Fruit fly (Drosophila melanogaster) whole organism, embryonic: ENCODE results near the gene Parg.
A peak's percentile ranks its signal among the peaks of the same experiment; 100 is the strongest.

Source experiments
- Blimp-1 ChIP-seq: fragments of 200-800 bp; sonication (Bioruptor generic); optimal IDR thresholded peaks from 3 replicates; lab custom pipeline; 2018; ENCODE audit warnings: missing biosample characterization, missing genetic modification characterization, mild to moderate bottlenecking, moderate library complexity, missing genetic modification reagents
- CG10565 ChIP-seq: fragments of 200-800 bp; sonication (Bioruptor generic); optimal IDR thresholded peaks from 3 replicates; lab custom pipeline; 2016; ENCODE audit warnings: missing biosample characterization, mild to moderate bottlenecking, missing genetic modification characterization
- CG12071 ChIP-seq: fragments of 200-800 bp; sonication (Bioruptor generic); optimal IDR thresholded peaks from 3 replicates; lab custom pipeline; 2018; ENCODE audit warnings: missing biosample characterization, mild to moderate bottlenecking, missing genetic modification characterization
- CG12155 ChIP-seq: fragments of 200-800 bp; sonication (Bioruptor generic); optimal IDR thresholded peaks from 3 replicates; lab custom pipeline; 2016; ENCODE audit warnings: missing biosample characterization, missing genetic modification characterization
- CG13894 ChIP-seq: fragments of 200-800 bp; sonication (Bioruptor generic); optimal IDR thresholded peaks from 3 replicates; lab custom pipeline; 2018; ENCODE audit warnings: missing biosample characterization, mild to moderate bottlenecking, missing genetic modification characterization, moderate library complexity
- CG15601 ChIP-seq: fragments of 200-800 bp; sonication (Bioruptor generic); optimal IDR thresholded peaks from 3 replicates; lab custom pipeline; 2019; ENCODE audit warnings: missing biosample characterization, mild to moderate bottlenecking, missing genetic modification characterization, moderate library complexity
- CG1603 ChIP-seq: fragments of 200-800 bp; sonication (Bioruptor generic); optimal IDR thresholded peaks from 2 replicates; lab custom pipeline; 2019; ENCODE audit warnings: missing biosample characterization, mild to moderate bottlenecking, missing genetic modification characterization, moderate library complexity
- CG17829 ChIP-seq: fragments of 200-800 bp; optimal IDR thresholded peaks from 2 replicates; lab custom pipeline; 2019; ENCODE audit warnings: missing biosample characterization, mild to moderate bottlenecking, missing genetic modification characterization, moderate library complexity
- CG18262 ChIP-seq: fragments of 200-800 bp; optimal IDR thresholded peaks from 3 replicates; lab custom pipeline; 2019; ENCODE audit warnings: missing biosample characterization, mild to moderate bottlenecking, missing genetic modification characterization, moderate library complexity
- CG18599 ChIP-seq: fragments of 200-800 bp; sonication (Bioruptor generic); optimal IDR thresholded peaks from 3 replicates; lab custom pipeline; 2017; ENCODE audit warnings: missing biosample characterization, missing genetic modification characterization, mild to moderate bottlenecking, moderate library complexity, missing genetic modification reagents
- CG2120 ChIP-seq: fragments of 200-800 bp; sonication (Bioruptor generic); optimal IDR thresholded peaks from 3 replicates; lab custom pipeline; 2016; ENCODE audit warnings: missing biosample characterization, missing genetic modification characterization
- CG2678 ChIP-seq: fragments of 200-800 bp; sonication (Bioruptor generic); optimal IDR thresholded peaks from 3 replicates; lab custom pipeline; 2019; ENCODE audit warnings: missing biosample characterization, mild to moderate bottlenecking, missing genetic modification characterization, moderate library complexity
- CG32767 ChIP-seq: fragments of 200-800 bp; sonication (Bioruptor generic); IDR thresholded peaks from 2 replicates; pipeline ENCODE4 v1.3.6; 2022; ENCODE audit warnings: missing biosample characterization, missing genetic modification characterization
- CG34422 ChIP-seq: fragments of 200-800 bp; sonication (Bioruptor generic); IDR thresholded peaks from 3 replicates; pipeline ENCODE4 v1.3.6; 2022; ENCODE audit warnings: missing biosample characterization, missing genetic modification characterization
- CG4360 ChIP-seq: fragments of 200-800 bp; sonication (Bioruptor generic); IDR thresholded peaks from 2 replicates; pipeline ENCODE4 v1.3.6; 2022; ENCODE audit warnings: missing biosample characterization, missing genetic modification characterization
- CG4820 ChIP-seq: fragments of 200-800 bp; sonication (Bioruptor generic); optimal IDR thresholded peaks from 3 replicates; lab custom pipeline; 2016; ENCODE audit warnings: missing biosample characterization, missing genetic modification characterization
- Deaf1 ChIP-seq: fragments of 200-800 bp; optimal IDR thresholded peaks from 3 replicates; lab custom pipeline; 2019; ENCODE audit warnings: missing biosample characterization, mild to moderate bottlenecking, missing genetic modification characterization, moderate library complexity
- E2f2 ChIP-seq: fragments of 200-800 bp; sonication (Bioruptor generic); IDR thresholded peaks from 2 replicates; pipeline ENCODE4 v1.3.6; 2022; ENCODE audit warnings: missing biosample characterization, missing genetic modification characterization
- Ets65A ChIP-seq: fragments of 200-800 bp; sonication (Bioruptor generic); peaks from one replicate; lab custom pipeline; 2016; ENCODE audit warnings: missing biosample characterization, missing genetic modification characterization
- HHEX ChIP-seq: fragments of 200-800 bp; sonication (Bioruptor generic); optimal IDR thresholded peaks from 3 replicates; lab custom pipeline; 2017; ENCODE audit warnings: missing biosample characterization, mild to moderate bottlenecking, missing genetic modification characterization, missing genetic modification reagents
- HLH3B ChIP-seq: fragments of 200-800 bp; sonication (Bioruptor generic); IDR thresholded peaks from 2 replicates; pipeline ENCODE4 v1.3.6; 2022; ENCODE audit warnings: missing biosample characterization, missing genetic modification characterization
- Max ChIP-seq: fragments of 200-800 bp; sonication (Bioruptor generic); optimal IDR thresholded peaks from 2 replicates; lab custom pipeline; 2016; ENCODE audit warnings: missing biosample characterization, mild to moderate bottlenecking, missing genetic modification characterization
- Meics ChIP-seq: fragments of 200-800 bp; sonication (Bioruptor generic); optimal IDR thresholded peaks from 2 replicates; lab custom pipeline; 2017; ENCODE audit warnings: missing biosample characterization, mild to moderate bottlenecking, missing genetic modification characterization
- NC2α ChIP-seq: fragments of 200-800 bp; sonication (Bioruptor generic); optimal IDR thresholded peaks from 2 replicates; lab custom pipeline; 2016; ENCODE audit warnings: missing biosample characterization, missing genetic modification characterization
- Nf-YA ChIP-seq: fragments of 200-800 bp; sonication (Bioruptor generic); IDR thresholded peaks from 2 replicates; pipeline ENCODE4 v1.3.6; 2022; ENCODE audit warnings: missing biosample characterization, missing genetic modification characterization
- Optix ChIP-seq: fragments of 200-800 bp; sonication (Bioruptor generic); IDR thresholded peaks from 3 replicates; pipeline ENCODE4 v1.3.6; 2022; ENCODE audit warnings: missing biosample characterization, missing genetic modification characterization
- Ptx1 ChIP-seq: fragments of 200-800 bp; sonication (Bioruptor generic); IDR thresholded peaks from 2 replicates; pipeline ENCODE4 v1.3.6; 2022; ENCODE audit warnings: missing biosample characterization, missing genetic modification characterization
- Ravus ChIP-seq: fragments of 200-800 bp; sonication (Bioruptor generic); IDR thresholded peaks from 2 replicates; pipeline ENCODE4 v1.3.6; 2022; ENCODE audit warnings: missing biosample characterization, missing genetic modification characterization
- Rfx ChIP-seq: fragments of 200-800 bp; sonication (Bioruptor generic); IDR thresholded peaks from 2 replicates; pipeline ENCODE4 v1.3.6; 2022; ENCODE audit warnings: missing biosample characterization, missing genetic modification characterization
- Xbp1 ChIP-seq: fragments of 200-800 bp; sonication (Bioruptor generic); optimal IDR thresholded peaks from 3 replicates; lab custom pipeline; 2016; ENCODE audit warnings: missing biosample characterization, mild to moderate bottlenecking, missing genetic modification characterization
- Xrp1 ChIP-seq: fragments of 200-800 bp; sonication (Bioruptor generic); IDR thresholded peaks from 2 replicates; pipeline ENCODE4 v1.3.6; 2022; ENCODE audit warnings: missing biosample characterization, missing genetic modification characterization
- bab2 ChIP-seq: fragments of 200-800 bp; sonication (Bioruptor generic); optimal IDR thresholded peaks from 2 replicates; lab custom pipeline; 2016; ENCODE audit warnings: missing biosample characterization, missing genetic modification characterization
- crc ChIP-seq: fragments of 200-800 bp; sonication (Bioruptor generic); optimal IDR thresholded peaks from 2 replicates; lab custom pipeline; 2016; ENCODE audit warnings: missing biosample characterization, missing genetic modification characterization
- danr ChIP-seq: fragments of 200-800 bp; sonication (Bioruptor generic); IDR thresholded peaks from 2 replicates; pipeline ENCODE4 v1.3.6; 2022; ENCODE audit warnings: missing biosample characterization, missing genetic modification characterization
- dmrt11E ChIP-seq: fragments of 200-800 bp; sonication (Bioruptor generic); optimal IDR thresholded peaks from 3 replicates; lab custom pipeline; 2018; ENCODE audit warnings: missing biosample characterization, mild to moderate bottlenecking, missing genetic modification characterization, moderate library complexity
- dysf ChIP-seq: fragments of 200-800 bp; sonication (Bioruptor generic); IDR thresholded peaks from 3 replicates; pipeline ENCODE4 v1.3.6; 2022; ENCODE audit warnings: missing biosample characterization, missing genetic modification characterization
- gcm ChIP-seq: fragments of 200-800 bp; sonication (Bioruptor generic); optimal IDR thresholded peaks from 2 replicates; lab custom pipeline; 2019; ENCODE audit warnings: missing biosample characterization, mild to moderate bottlenecking, missing genetic modification characterization, moderate library complexity
- hbn ChIP-seq: fragments of 200-800 bp; sonication (Bioruptor generic); IDR thresholded peaks from 2 replicates; pipeline ENCODE4 v1.3.6; 2022; ENCODE audit warnings: missing biosample characterization, missing genetic modification characterization; ENCODE audit not compliant: partially characterized antibody
- lilli ChIP-seq: fragments of 200-800 bp; sonication (Bioruptor generic); optimal IDR thresholded peaks from 3 replicates; lab custom pipeline; 2016; ENCODE audit warnings: missing biosample characterization, missing genetic modification characterization
- lmd ChIP-seq: fragments of 200-800 bp; sonication (Bioruptor generic); IDR thresholded peaks from 2 replicates; pipeline ENCODE4 v1.3.6; 2022; ENCODE audit warnings: missing biosample characterization, missing genetic modification characterization
- mam ChIP-seq: fragments of 200-800 bp; sonication (Bioruptor generic); optimal IDR thresholded peaks from 3 replicates; lab custom pipeline; 2016; ENCODE audit warnings: missing biosample characterization, missing genetic modification characterization
- phol ChIP-seq: fragments of 200-800 bp; sonication (Bioruptor generic); optimal IDR thresholded peaks from 3 replicates; lab custom pipeline; 2018; ENCODE audit warnings: missing biosample characterization, mild to moderate bottlenecking, missing genetic modification characterization, moderate library complexity
- prd ChIP-seq, 3 experiments: fragments of >200 bp in 2 of 3; fragments of 200-800 bp in 1 of 3; sonication (Bioruptor generic) in 1 of 3; optimal IDR thresholded peaks in 2 of 3; IDR thresholded peaks in 1 of 3; 2 replicates in 2 of 3; 3 replicates in 1 of 3; pipeline versions ENCODE4 v1.3.6 to Lab custom; 2017 to 2022; ENCODE audit warnings: missing biosample characterization in 1 of 3, missing genetic modification characterization in 1 of 3
- rib ChIP-seq: fragments of 200-800 bp; sonication (Bioruptor generic); IDR thresholded peaks from 2 replicates; pipeline ENCODE4 v1.3.6; 2022; ENCODE audit warnings: missing biosample characterization, missing genetic modification characterization
- row ChIP-seq: fragments of 200-800 bp; sonication (Bioruptor generic); IDR thresholded peaks from 3 replicates; pipeline ENCODE4 v1.3.6; 2022; ENCODE audit warnings: missing biosample characterization, missing genetic modification characterization
- so ChIP-seq: fragments of 200-800 bp; sonication (Bioruptor generic); IDR thresholded peaks from 3 replicates; pipeline ENCODE4 v1.3.6; 2022; ENCODE audit warnings: missing biosample characterization, missing genetic modification characterization
- sqz ChIP-seq: fragments of 200-800 bp; sonication (Bioruptor generic); optimal IDR thresholded peaks from 3 replicates; lab custom pipeline; 2018; ENCODE audit warnings: missing biosample characterization, mild to moderate bottlenecking, missing genetic modification characterization
- stc ChIP-seq: fragments of 200-800 bp; sonication (Bioruptor generic); IDR thresholded peaks from 2 replicates; pipeline ENCODE4 v1.3.6; 2022; ENCODE audit warnings: missing biosample characterization, missing genetic modification characterization
- tio ChIP-seq: fragments of 200-800 bp; sonication (Bioruptor generic); optimal IDR thresholded peaks from 2 replicates; lab custom pipeline; 2017; ENCODE audit warnings: missing biosample characterization, missing genetic modification characterization, inconsistent platforms
- trh ChIP-seq: fragments of 200-800 bp; sonication (Bioruptor generic); optimal IDR thresholded peaks from 2 replicates; lab custom pipeline; 2016; ENCODE audit warnings: missing biosample characterization, missing genetic modification characterization
- vfl ChIP-seq: fragments of 200-800 bp; sonication (Bioruptor generic); optimal IDR thresholded peaks from 2 replicates; lab custom pipeline; 2016; ENCODE audit warnings: missing biosample characterization, missing genetic modification characterization

Gene Parg

dm6 chrX:3667199-3667671, 4.1 kb downstream of the Parg start, which contains the start of gene Ilp7 (continued):
- no peak for TF ChIP-seq hbn (GFP tag; lab: Robert Waterston, UW)
- no peak for TF ChIP-seq mam
- TF ChIP-seq tio (GFP tag; lab: Kevin White, UChicago): no peak
- TF ChIP-seq prd (optimal IDR thresholded peaks at IDR 0.05; lab: Kevin White, UChicago): no peak
- peak; percentile 44; the same call in 2 of the 3 replicates for TF ChIP-seq prd (GFP tag; IDR thresholded peaks at IDR 0.05; lab: Robert Waterston, UW)
- no peak for TF ChIP-seq gcm (GFP tag; lab: Kevin White, UChicago)
- TF ChIP-seq dysf (GFP tag; lab: Robert Waterston, UW): peak; percentile 18; the same call in 1 of the 3 replicates
- no peak for TF ChIP-seq bab2 (GFP tag; lab: Kevin White, UChicago)
- TF ChIP-seq vfl (GFP tag; lab: Kevin White, UChicago): no peak
- TF ChIP-seq CG32767: 0 out of 2 replicates have a peak, but pooled peaks have one; percentile 15
- no peak for TF ChIP-seq E2f2 (GFP tag; lab: Robert Waterston, UW)
- peak; percentile 44 for TF ChIP-seq Ets65A (GFP tag; lab: Kevin White, UChicago)
- no peak for TF ChIP-seq Deaf1
- TF ChIP-seq Xbp1: peak; percentile 4
- TF ChIP-seq CG17829 (tag; lab: Kevin White, UChicago): no peak
- TF ChIP-seq CG2678 (tag; lab: Kevin White, UChicago): no peak
- TF ChIP-seq CG12071 (GFP tag; lab: Kevin White, UChicago): no peak
- TF ChIP-seq row (GFP tag; lab: Robert Waterston, UW): peak; percentile 39; the same call in 1 of the 3 replicates
- no peak for TF ChIP-seq sqz (GFP tag; lab: Kevin White, UChicago)
- peak; percentile 19; the same call in 1 of the 2 replicates for TF ChIP-seq CG4360
- TF ChIP-seq CG4820 (GFP tag; lab: Kevin White, UChicago): peak; percentile 17
- no peak for TF ChIP-seq CG15601 (tag; lab: Kevin White, UChicago)
- TF ChIP-seq Max (GFP tag; lab: Kevin White, UChicago): no peak
- no peak for TF ChIP-seq Optix (GFP tag; lab: Robert Waterston, UW)
- no peak for TF ChIP-seq trh (GFP tag; lab: Kevin White, UChicago)
- TF ChIP-seq Xrp1 (GFP tag; lab: Robert Waterston, UW): no peak
- no peak for TF ChIP-seq rib (GFP tag; lab: Robert Waterston, UW)
- no peak for TF ChIP-seq NC2α (GFP tag; lab: Kevin White, UChicago)
- no peak for TF ChIP-seq dmrt11E
- TF ChIP-seq Ravus (GFP tag; lab: Robert Waterston, UW): no peak
- 0 out of 2 replicates have a peak, but pooled peaks have one; percentile 13 for TF ChIP-seq stc
- peak; percentile 17 for TF ChIP-seq phol (tag; lab: Kevin White, UChicago)
- 0 out of 3 replicates have a peak, but pooled peaks have one; percentile 53 for TF ChIP-seq so (GFP tag; lab: Robert Waterston, UW)
- TF ChIP-seq crc: no peak
- TF ChIP-seq lilli (GFP tag; lab: Kevin White, UChicago): no peak
- no peak for TF ChIP-seq CG18599 (GFP tag; lab: Kevin White, UChicago)
- 0 out of 2 replicates have a peak, but pooled peaks have one; percentile 24 for TF ChIP-seq HLH3B (GFP tag; lab: Robert Waterston, UW)
- TF ChIP-seq Meics (GFP tag; lab: Kevin White, UChicago): peak; percentile 11
- TF ChIP-seq Blimp-1: peak; percentile 36
- no peak for TF ChIP-seq CG13894 (tag; lab: Kevin White, UChicago)
- no peak for TF ChIP-seq CG18262 (tag; lab: Kevin White, UChicago)
- TF ChIP-seq danr (GFP tag; lab: Robert Waterston, UW): no peak
- peak; percentile 1 for TF ChIP-seq CG2120 (GFP tag; lab: Kevin White, UChicago)
- peak; percentile 50; the same call in 1 of the 3 replicates for TF ChIP-seq CG34422
- peak; percentile 27; the same call in 1 of the 2 replicates for TF ChIP-seq lmd
- TF ChIP-seq Rfx (GFP tag; lab: Robert Waterston, UW): no peak
- TF ChIP-seq CG1603 (tag; lab: Kevin White, UChicago): no peak
- no peak for TF ChIP-seq HHEX (GFP tag; lab: Kevin White, UChicago)
- TF ChIP-seq Nf-YA (GFP tag; lab: Robert Waterston, UW): 0 out of 2 replicates have a peak, but pooled peaks have one; percentile 20
- no peak for TF ChIP-seq CG10565 (GFP tag; lab: Kevin White, UChicago)
- no peak for TF ChIP-seq CG12155 (GFP tag; lab: Kevin White, UChicago)
- peak; percentile 42 for TF ChIP-seq Ptx1 (GFP tag; lab: Robert Waterston, UW)
